Worm (Caenorhabditis elegans) whole organism, L2 larva: Measurements from ENCODE around the gene pxmp-4.

ENCODE experiments used
- C34F6.9 ChIP-seq: fragments of 150-350 bp; optimal IDR thresholded peaks from 2 replicates; lab custom pipeline; 2014; ENCODE audit warnings: missing biosample characterization, missing genetic modification characterization
- F13H6.1 ChIP-seq: sonication (generic microtip); optimal IDR thresholded peaks from 2 replicates; lab custom pipeline; 2016; ENCODE audit warnings: missing genetic modification characterization, missing compliant biosample characterization
- R02D3.7 ChIP-seq: fragments of 150-350 bp; optimal IDR thresholded peaks from 2 replicates; lab custom pipeline; 2014; ENCODE audit warnings: missing biosample characterization, missing genetic modification characterization
- Y55F3AM.14 ChIP-seq: fragments of 200-800 bp; sonication (Bioruptor generic); optimal IDR thresholded peaks from 2 replicates; lab custom pipeline; 2018; ENCODE audit warnings: mild to moderate bottlenecking, missing genetic modification characterization, missing compliant biosample characterization
- ZK546.5 ChIP-seq: sonication (generic microtip); optimal IDR thresholded peaks from 2 replicates; lab custom pipeline; 2017; ENCODE audit warnings: missing biosample characterization, missing genetic modification characterization
- alr-1 ChIP-seq: fragments of 150-350 bp; optimal IDR thresholded peaks from 2 replicates; lab custom pipeline; 2014; ENCODE audit warnings: missing biosample characterization, missing genetic modification characterization
- aly-2 ChIP-seq: fragments of 150-350 bp; optimal IDR thresholded peaks from 2 replicates; lab custom pipeline; 2014; ENCODE audit warnings: missing biosample characterization, missing genetic modification characterization
- ama-1 ChIP-seq: fragments of 150-350 bp; optimal IDR thresholded peaks from 2 replicates; lab custom pipeline; 2018; ENCODE audit warnings: inconsistent platforms
- blmp-1 ChIP-seq: sonication (generic microtip); optimal IDR thresholded peaks from 2 replicates; lab custom pipeline; 2017; ENCODE audit warnings: missing genetic modification characterization, mild to moderate bottlenecking, missing compliant biosample characterization, antibody characterized with exemption, moderate library complexity; ENCODE audit not compliant: insufficient read depth
- ceh-16 ChIP-seq: fragments of 150-350 bp; optimal IDR thresholded peaks from 2 replicates; lab custom pipeline; 2014; ENCODE audit warnings: missing biosample characterization, missing genetic modification characterization
- ceh-82 ChIP-seq: fragments of 150-350 bp; optimal IDR thresholded peaks from 2 replicates; lab custom pipeline; 2014; ENCODE audit warnings: missing biosample characterization, missing genetic modification characterization
- crh-2 ChIP-seq: sonication (generic microtip); optimal IDR thresholded peaks from 2 replicates; lab custom pipeline; 2017; ENCODE audit warnings: missing biosample characterization, missing genetic modification characterization
- dmd-4 ChIP-seq: sonication (generic microtip); optimal IDR thresholded peaks from 2 replicates; lab custom pipeline; 2017; ENCODE audit warnings: missing biosample characterization, missing genetic modification characterization
- elt-1 ChIP-seq: fragments of 150-350 bp; optimal IDR thresholded peaks from 2 replicates; lab custom pipeline; 2014; ENCODE audit warnings: missing biosample characterization, missing genetic modification characterization
- gmeb-1 ChIP-seq: fragments of 150-350 bp; optimal IDR thresholded peaks from 2 replicates; lab custom pipeline; 2014; ENCODE audit warnings: missing biosample characterization, missing genetic modification characterization
- lin-13 ChIP-seq: fragments of 150-350 bp; optimal IDR thresholded peaks from 2 replicates; lab custom pipeline; 2014; ENCODE audit warnings: missing biosample characterization, missing genetic modification reagents, missing genetic modification characterization
- lsy-2 ChIP-seq, 2 experiments: fragments of 150-350 bp in 1 of 2; sonication (generic microtip) in 1 of 2; optimal IDR thresholded peaks; 2 replicates each; lab custom pipeline; 2014 to 2017; ENCODE audit warnings: missing biosample characterization in 2 of 2, missing genetic modification characterization in 2 of 2
- mab-5 ChIP-seq: fragments of 150-350 bp; optimal IDR thresholded peaks from 2 replicates; lab custom pipeline; 2014; ENCODE audit warnings: missing biosample characterization, missing genetic modification characterization
- mdl-1 ChIP-seq, 2 experiments: fragments of 150-350 bp in 1 of 2; sonication (generic microtip) in 1 of 2; optimal IDR thresholded peaks; 2 replicates each; lab custom pipeline; 2017; ENCODE audit warnings: missing biosample characterization in 2 of 2, missing genetic modification characterization in 2 of 2
- nhr-11 ChIP-seq: fragments of 150-350 bp; optimal IDR thresholded peaks from 2 replicates; lab custom pipeline; 2014; ENCODE audit warnings: missing biosample characterization, missing genetic modification characterization
- nhr-12 ChIP-seq: fragments of 150-350 bp; optimal IDR thresholded peaks from 2 replicates; lab custom pipeline; 2014; ENCODE audit warnings: missing biosample characterization, missing genetic modification characterization
- nhr-21 ChIP-seq: fragments of 150-350 bp; optimal IDR thresholded peaks from 2 replicates; lab custom pipeline; 2014; ENCODE audit warnings: missing biosample characterization, missing genetic modification characterization
- nhr-25 ChIP-seq: fragments of 150-350 bp; sonication (generic microtip); optimal IDR thresholded peaks from 3 replicates; lab custom pipeline; 2014; ENCODE audit warnings: missing biosample characterization, missing genetic modification characterization
- nhr-6 ChIP-seq: fragments of 150-350 bp; optimal IDR thresholded peaks from 2 replicates; lab custom pipeline; 2014; ENCODE audit warnings: missing biosample characterization, missing genetic modification characterization
- nhr-77 ChIP-seq: fragments of 150-350 bp; optimal IDR thresholded peaks from 2 replicates; lab custom pipeline; 2014; ENCODE audit warnings: missing biosample characterization, missing genetic modification characterization
- peb-1 ChIP-seq: fragments of 150-350 bp; optimal IDR thresholded peaks from 2 replicates; lab custom pipeline; 2014; ENCODE audit warnings: missing biosample characterization, missing genetic modification characterization
- sem-4 ChIP-seq: fragments of 150-350 bp; optimal IDR thresholded peaks from 2 replicates; lab custom pipeline; 2014; ENCODE audit warnings: missing biosample characterization, missing genetic modification reagents, missing genetic modification characterization
- skn-1 ChIP-seq: sonication (generic microtip); optimal IDR thresholded peaks from 2 replicates; lab custom pipeline; 2017; ENCODE audit warnings: missing biosample characterization, missing genetic modification characterization
- sma-9 ChIP-seq, 2 experiments: fragments of 150-350 bp in 1 of 2; sonication (generic microtip) in 1 of 2; optimal IDR thresholded peaks; 2 replicates each; lab custom pipeline; 2014 to 2016; ENCODE audit warnings: missing genetic modification characterization in 2 of 2, mild to moderate bottlenecking in 1 of 2, missing biosample characterization in 1 of 2, missing compliant biosample characterization in 1 of 2, missing genetic modification reagents in 1 of 2, moderate library complexity in 1 of 2
- snpc-4 ChIP-seq: fragments of 150-350 bp; optimal IDR thresholded peaks from 2 replicates; lab custom pipeline; 2014; ENCODE audit warnings: missing biosample characterization, missing genetic modification characterization
- unc-55 ChIP-seq: fragments of 150-350 bp; sonication (generic microtip); optimal IDR thresholded peaks from 3 replicates; lab custom pipeline; 2014; ENCODE audit warnings: missing biosample characterization, missing genetic modification reagents, missing genetic modification characterization
- unc-62 ChIP-seq: fragments of 150-350 bp; optimal IDR thresholded peaks from 2 replicates; lab custom pipeline; 2014; ENCODE audit warnings: missing biosample characterization, missing genetic modification reagents, missing genetic modification characterization
- ztf-1 ChIP-seq: fragments of 200-800 bp; sonication (Bioruptor generic); conservative IDR thresholded peaks from 2 replicates; pipeline ENCODE4 v1.3.6; 2022; ENCODE audit warnings: missing genetic modification characterization, missing compliant biosample characterization
- ztf-11 ChIP-seq: sonication (generic microtip); optimal IDR thresholded peaks from 2 replicates; lab custom pipeline; 2017; ENCODE audit warnings: missing biosample characterization, missing genetic modification characterization
- ztf-4 ChIP-seq: fragments of 150-350 bp; optimal IDR thresholded peaks from 2 replicates; lab custom pipeline; 2014; ENCODE audit warnings: missing biosample characterization, missing genetic modification characterization

Gene pxmp-4

ce11 chrIV:319654-320053 lies 17.3 kb downstream of the pxmp-4 start:
- TF ChIP-seq dmd-4 (tag; lab: Kevin White, UChicago) (no peak), nhr-12 (tag; lab: Kevin White, UChicago) (no peak), snpc-4 (no peak), alr-1 (tag; lab: Kevin White, UChicago) (no peak), peb-1 (tag; lab: Kevin White, UChicago) (no peak), ztf-11 (tag; lab: Kevin White, UChicago) (no peak), C34F6.9 (no peak), mdl-1 (tag; optimal IDR thresholded peaks at IDR 0.05; lab: Kevin White, UChicago) (no peak), skn-1 (tag; lab: Kevin White, UChicago) (no peak), ceh-16 (tag; lab: Kevin White, UChicago) (no peak), mab-5 (tag; lab: Kevin White, UChicago) (no peak), sem-4 (tag; lab: Kevin White, UChicago) (no peak), ztf-4 (tag; lab: Kevin White, UChicago) (no peak), nhr-21 (tag; lab: Kevin White, UChicago) (no peak)

DNA sequence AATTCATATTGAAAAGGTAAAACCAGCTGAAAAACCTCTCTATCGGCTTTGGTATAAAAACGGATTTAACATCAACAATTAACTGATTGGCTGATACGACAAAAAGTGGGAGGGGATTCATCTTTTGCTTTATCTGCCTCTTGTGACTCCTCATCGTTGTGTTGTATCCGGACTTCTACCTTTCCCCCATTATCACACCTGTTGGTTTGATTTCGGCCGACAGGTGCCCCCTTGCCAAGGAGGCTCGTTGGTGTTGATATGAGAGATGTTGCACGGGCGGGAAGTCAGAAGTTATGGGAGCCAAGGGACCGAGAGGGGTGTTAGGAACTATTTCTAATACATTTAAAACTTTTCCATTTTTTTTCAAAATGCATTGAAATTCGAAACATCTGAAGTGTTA lies 22.5 kb downstream of the pxmp-4 start:
- TF ChIP-seq Y55F3AM.14 (no peak), nhr-11 (no peak), blmp-1 (tag; lab: Kevin White, UChicago) (no peak)

DNA sequence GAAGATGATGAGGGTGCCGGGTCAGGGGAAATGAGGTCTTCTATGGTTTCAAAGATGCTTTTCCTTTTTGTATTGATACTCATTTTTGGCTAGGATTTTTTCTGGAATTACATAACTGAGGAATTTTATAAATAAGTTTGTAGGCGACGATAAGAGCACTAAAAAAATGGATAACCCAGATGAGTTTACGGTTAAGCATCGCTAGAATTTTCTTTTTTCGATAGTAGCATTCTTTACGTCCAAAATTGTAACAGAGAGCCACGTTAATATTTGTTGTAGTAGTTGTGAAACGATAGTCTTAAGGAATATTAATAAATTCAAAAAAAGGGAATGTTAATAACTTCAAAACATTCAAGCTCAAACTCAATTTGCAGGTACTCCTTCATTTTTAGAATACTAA lies 23.4 kb downstream of the pxmp-4 start, which contains the start of gene snai-1:
Gene snai-1 (minus strand): TSS at position 101 of the 400 bp plus-strand sequence.
- TF ChIP-seq lin-13 (GFP tag; lab: Kevin White, UChicago) (no peak), ama-1 (lab: Kevin White, UChicago) (no peak), F13H6.1 (no peak), unc-55 (no peak), aly-2 (tag; lab: Kevin White, UChicago) (no peak), ceh-82 (no peak), R02D3.7 (no peak), sma-9 (GFP tag; optimal IDR thresholded peaks at IDR 0.05; lab: Kevin White, UChicago) (no peak), sma-9 (tag; optimal IDR thresholded peaks at IDR 0.05; lab: Kevin White, UChicago) (no peak), elt-1 (no peak), nhr-6 (tag; lab: Kevin White, UChicago) (no peak), alr-1 (tag; lab: Kevin White, UChicago) (no peak), nhr-77 (tag; lab: Kevin White, UChicago) (no peak), nhr-21 (tag; lab: Kevin White, UChicago) (no peak), nhr-11 (no peak)
- TF ChIP-seq, all 48 proteins: peak for 0

ce11 chrIV:309526-309925 lies 27.5 kb downstream of the pxmp-4 start:
- TF ChIP-seq lsy-2 (tag; optimal IDR thresholded peaks at IDR 0.05; lab: Kevin White, UChicago) = peak in 1 of 2 experiments; percentile 5
- no peak for TF ChIP-seq nhr-77 (tag; lab: Kevin White, UChicago)
- peak; percentile 30 for TF ChIP-seq nhr-6 (tag; lab: Kevin White, UChicago)
- TF ChIP-seq lin-13 (GFP tag; lab: Kevin White, UChicago) = no peak
- TF ChIP-seq blmp-1 (tag; lab: Kevin White, UChicago) = peak; percentile 47
- no peak for TF ChIP-seq R02D3.7
- TF ChIP-seq ZK546.5 = no peak
- peak; percentile 81 for TF ChIP-seq nhr-25
- TF ChIP-seq ztf-1 (GFP tag; lab: Robert Waterston, UW) = no peak
- peak; percentile 64 for TF ChIP-seq crh-2 (tag; lab: Kevin White, UChicago)
- peak; percentile 10 for TF ChIP-seq ztf-4 (tag; lab: Kevin White, UChicago)
- TF ChIP-seq sma-9 (GFP tag; optimal IDR thresholded peaks at IDR 0.05; lab: Kevin White, UChicago) = peak; percentile 85
- no peak for TF ChIP-seq sma-9 (tag; optimal IDR thresholded peaks at IDR 0.05; lab: Kevin White, UChicago)

DNA sequence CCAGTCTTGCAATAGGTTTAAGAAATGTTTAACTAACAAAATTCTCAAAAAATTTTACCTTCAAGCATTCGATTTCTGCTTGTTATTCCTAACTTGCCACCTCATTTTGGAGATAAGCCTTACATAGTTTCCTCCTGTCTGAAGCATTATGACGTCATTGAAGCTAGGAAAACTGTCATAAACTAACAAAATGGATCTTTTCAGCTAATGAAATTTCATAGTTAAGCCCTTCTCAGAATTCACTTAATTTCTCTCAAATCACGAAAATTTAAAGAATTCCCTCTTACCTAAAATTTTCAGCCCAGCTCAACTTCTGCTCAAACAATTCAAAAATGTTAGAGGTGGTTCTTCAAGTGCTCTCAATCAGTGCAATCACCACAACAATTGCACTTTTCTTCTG lies 29.8 kb downstream of the pxmp-4 start, which contains the start of gene swt-1:
Gene swt-1 (plus strand): TSS at position 301 of the 400 bp plus-strand sequence.
- TF ChIP-seq ztf-1 (GFP tag; lab: Robert Waterston, UW) (no peak), gmeb-1 (tag; lab: Kevin White, UChicago) (no peak), lsy-2 (tag; optimal IDR thresholded peaks at IDR 0.05; lab: Kevin White, UChicago) (no peak), ama-1 (lab: Kevin White, UChicago) (no peak), unc-62 (GFP tag; lab: Kevin White, UChicago) (no peak), nhr-25 (no peak), C34F6.9 (no peak)
